Worm (Caenorhabditis elegans) whole organism, L4 larva: ENCODE measurements around the gene R01E6.2.
A peak's percentile ranks its signal among the peaks of the same experiment; 100 is the strongest.

Experiments used
- F26F4.8 ChIP-seq: fragments of 200-800 bp; sonication (Bioruptor generic); conservative IDR thresholded peaks from 2 replicates; pipeline ENCODE4 v1.3.6; 2022; ENCODE audit warnings: missing genetic modification characterization, missing compliant biosample characterization
- F49E8.2 ChIP-seq: sonication (generic microtip); optimal IDR thresholded peaks from 2 replicates; lab custom pipeline; 2016; ENCODE audit warnings: missing compliant biosample characterization, mild to moderate bottlenecking, missing genetic modification characterization, borderline replicate concordance
- T20F7.1 ChIP-seq: fragments of 200-800 bp; sonication (Bioruptor generic); optimal IDR thresholded peaks from 2 replicates; lab custom pipeline; 2018; ENCODE audit warnings: mild to moderate bottlenecking, missing genetic modification characterization, missing compliant biosample characterization
- T26A8.4 ChIP-seq: fragments of 200-800 bp; sonication (Bioruptor generic); IDR thresholded peaks from 2 replicates; pipeline ENCODE4 v1.3.6; 2022; ENCODE audit warnings: missing genetic modification characterization, missing compliant biosample characterization
- Y48G9A.11 ChIP-seq: fragments of 200-800 bp; sonication (Bioruptor generic); IDR thresholded peaks from 2 replicates; pipeline ENCODE4 v1.3.6; 2022; ENCODE audit warnings: missing genetic modification reagents, missing genetic modification characterization, missing compliant biosample characterization
- Y75B8A.6 ChIP-seq: fragments of 200-800 bp; sonication (Bioruptor generic); IDR thresholded peaks from 2 replicates; pipeline ENCODE4 v1.3.6; 2022; ENCODE audit warnings: missing genetic modification reagents, missing genetic modification characterization, missing compliant biosample characterization
- ZK337.2 ChIP-seq: fragments of 200-800 bp; sonication (Bioruptor generic); IDR thresholded peaks from 2 replicates; pipeline ENCODE4 v1.3.6; 2022; ENCODE audit warnings: missing genetic modification reagents, missing genetic modification characterization, missing compliant biosample characterization
- aha-1 ChIP-seq: fragments of 150-350 bp; peaks from one replicate; lab custom pipeline; 2014; ENCODE audit warnings: missing biosample characterization, missing genetic modification characterization
- aly-2 ChIP-seq: sonication (generic microtip); optimal IDR thresholded peaks from 2 replicates; lab custom pipeline; 2018; ENCODE audit warnings: missing biosample characterization, missing genetic modification characterization
- ama-1 ChIP-seq: fragments of 150-350 bp; optimal IDR thresholded peaks from 2 replicates; lab custom pipeline; 2014; ENCODE audit warnings: inconsistent platforms, mixed read lengths
- ctbp-1 ChIP-seq: fragments of 200-800 bp; sonication (Bioruptor generic); IDR thresholded peaks from 2 replicates; pipeline ENCODE4 v1.3.6; 2022; ENCODE audit warnings: missing genetic modification reagents, missing genetic modification characterization, missing compliant biosample characterization
- daf-8 ChIP-seq: fragments of 200-800 bp; sonication (Bioruptor generic); IDR thresholded peaks from 2 replicates; pipeline ENCODE4 v1.3.6; 2022; ENCODE audit warnings: missing genetic modification characterization, missing compliant biosample characterization
- dmd-6 ChIP-seq: fragments of 200-800 bp; sonication (Bioruptor generic); IDR thresholded peaks from 2 replicates; pipeline ENCODE4 v1.3.6; 2022; ENCODE audit warnings: missing genetic modification reagents, missing genetic modification characterization, missing compliant biosample characterization
- dpl-1 ChIP-seq: fragments of 150-350 bp; optimal IDR thresholded peaks from 2 replicates; lab custom pipeline; 2014; ENCODE audit warnings: missing biosample characterization, missing genetic modification reagents, missing genetic modification characterization
- duxl-1 ChIP-seq: sonication (generic microtip); optimal IDR thresholded peaks from 2 replicates; lab custom pipeline; 2016; ENCODE audit warnings: mild to moderate bottlenecking, missing genetic modification characterization, moderate library complexity, missing compliant biosample characterization; ENCODE audit not compliant: poor library complexity
- egl-27 ChIP-seq: sonication (generic microtip); optimal IDR thresholded peaks from 3 replicates; lab custom pipeline; 2017; ENCODE audit warnings: missing biosample characterization, missing genetic modification reagents, missing genetic modification characterization
- egl-43 ChIP-seq: fragments of 200-800 bp; sonication (Bioruptor generic); IDR thresholded peaks from 2 replicates; pipeline ENCODE4 v1.3.6; 2022; ENCODE audit warnings: missing genetic modification reagents, missing genetic modification characterization, missing compliant biosample characterization
- fkh-10 ChIP-seq: fragments of 150-350 bp; optimal IDR thresholded peaks from 2 replicates; lab custom pipeline; 2014; ENCODE audit warnings: missing biosample characterization, missing genetic modification reagents, missing genetic modification characterization
- fos-1 ChIP-seq: fragments of 150-350 bp; optimal IDR thresholded peaks from 2 replicates; lab custom pipeline; 2014; ENCODE audit warnings: missing biosample characterization, missing genetic modification characterization
- gei-8 ChIP-seq: fragments of 200-800 bp; sonication (Bioruptor generic); optimal IDR thresholded peaks from 2 replicates; lab custom pipeline; 2018; ENCODE audit warnings: mild to moderate bottlenecking, missing genetic modification characterization, missing compliant biosample characterization
- hlh-11 ChIP-seq: fragments of 200-800 bp; sonication (Bioruptor generic); optimal IDR thresholded peaks from 2 replicates; lab custom pipeline; 2018; ENCODE audit warnings: mild to moderate bottlenecking, missing genetic modification characterization, missing compliant biosample characterization
- hlh-30 ChIP-seq: sonication (generic microtip); optimal IDR thresholded peaks from 2 replicates; lab custom pipeline; 2017; ENCODE audit warnings: antibody characterized with exemption, mild to moderate bottlenecking, missing genetic modification characterization, missing compliant biosample characterization; ENCODE audit not compliant: insufficient read depth
- jun-1 ChIP-seq: fragments of 150-350 bp; optimal IDR thresholded peaks from 2 replicates; lab custom pipeline; 2014; ENCODE audit warnings: missing biosample characterization, missing genetic modification reagents, missing genetic modification characterization
- lin-13 ChIP-seq: fragments of 150-350 bp; optimal IDR thresholded peaks from 2 replicates; lab custom pipeline; 2014; ENCODE audit warnings: missing biosample characterization, missing genetic modification reagents, missing genetic modification characterization
- lin-15B ChIP-seq: fragments of 150-350 bp; sonication (generic microtip); optimal IDR thresholded peaks from 3 replicates; lab custom pipeline; 2014; ENCODE audit warnings: missing biosample characterization, missing genetic modification characterization
- lin-38 ChIP-seq: fragments of 200-800 bp; sonication (Bioruptor generic); IDR thresholded peaks from 2 replicates; pipeline ENCODE4 v1.3.6; 2022; ENCODE audit warnings: missing genetic modification reagents, missing genetic modification characterization, missing compliant biosample characterization
- lin-39 ChIP-seq: fragments of 150-350 bp; optimal IDR thresholded peaks from 2 replicates; lab custom pipeline; 2014; ENCODE audit warnings: missing biosample characterization, missing genetic modification reagents, missing genetic modification characterization
- lsy-2 ChIP-seq, 2 experiments: fragments of 150-350 bp in 1 of 2; sonication (generic microtip) in 1 of 2; optimal IDR thresholded peaks; 2 replicates each; lab custom pipeline; 2014 to 2017; ENCODE audit warnings: missing biosample characterization in 2 of 2, missing genetic modification characterization in 2 of 2
- madf-9 ChIP-seq: fragments of 200-800 bp; sonication (Bioruptor generic); conservative IDR thresholded peaks from 2 replicates; pipeline ENCODE4 v1.3.6; 2022; ENCODE audit warnings: missing genetic modification reagents, missing genetic modification characterization, missing compliant biosample characterization
- mep-1 ChIP-seq: fragments of 150-350 bp; sonication (generic microtip); optimal IDR thresholded peaks from 3 replicates; lab custom pipeline; 2014; ENCODE audit warnings: missing biosample characterization, missing genetic modification characterization
- mes-2 ChIP-seq: sonication (generic microtip); optimal IDR thresholded peaks from 2 replicates; lab custom pipeline; 2016; ENCODE audit warnings: missing genotype, mild to moderate bottlenecking, missing genetic modification characterization, missing compliant biosample characterization; ENCODE audit not compliant: poor library complexity, severe bottlenecking
- mxl-3 ChIP-seq: fragments of 200-800 bp; sonication (Bioruptor generic); optimal IDR thresholded peaks from 2 replicates; lab custom pipeline; 2018; ENCODE audit warnings: mild to moderate bottlenecking, missing genetic modification characterization, missing compliant biosample characterization
- nhr-10 ChIP-seq: fragments of 150-350 bp; optimal IDR thresholded peaks from 2 replicates; lab custom pipeline; 2014; ENCODE audit warnings: missing biosample characterization, missing genetic modification characterization
- nhr-111 ChIP-seq: fragments of 200-800 bp; sonication (Bioruptor generic); optimal IDR thresholded peaks from 2 replicates; lab custom pipeline; 2018; ENCODE audit warnings: mild to moderate bottlenecking, missing genetic modification characterization, missing compliant biosample characterization
- nhr-28 ChIP-seq: fragments of 150-350 bp; optimal IDR thresholded peaks from 2 replicates; lab custom pipeline; 2014; ENCODE audit warnings: missing biosample characterization, missing genetic modification characterization
- nhr-41 ChIP-seq: fragments of 200-800 bp; sonication (Bioruptor generic); IDR thresholded peaks from 2 replicates; pipeline ENCODE4 v1.3.6; 2022; ENCODE audit warnings: missing genetic modification reagents, missing genetic modification characterization, missing compliant biosample characterization
- nhr-42 ChIP-seq: fragments of 200-800 bp; sonication (Bioruptor generic); IDR thresholded peaks from 2 replicates; pipeline ENCODE4 v1.3.6; 2022; ENCODE audit warnings: missing genetic modification characterization, missing compliant biosample characterization
- nhr-76 ChIP-seq: fragments of 150-350 bp; optimal IDR thresholded peaks from 2 replicates; lab custom pipeline; 2014; ENCODE audit warnings: missing biosample characterization, missing genetic modification characterization
- php-3 ChIP-seq: fragments of 200-800 bp; sonication (Bioruptor generic); IDR thresholded peaks from 2 replicates; pipeline ENCODE4 v1.3.6; 2022; ENCODE audit warnings: missing genetic modification reagents, missing genetic modification characterization, missing compliant biosample characterization
- pqm-1 ChIP-seq: sonication (generic microtip); optimal IDR thresholded peaks from 2 replicates; lab custom pipeline; 2017; ENCODE audit warnings: missing biosample characterization, missing genetic modification characterization
- spr-1 ChIP-seq: sonication (generic microtip); optimal IDR thresholded peaks from 2 replicates; lab custom pipeline; 2016; ENCODE audit warnings: mild to moderate bottlenecking, missing genetic modification characterization, missing compliant biosample characterization
- unc-39 ChIP-seq: sonication (generic microtip); optimal IDR thresholded peaks from 2 replicates; lab custom pipeline; 2017; ENCODE audit warnings: missing biosample characterization, missing genetic modification characterization
- zip-11 ChIP-seq: fragments of 200-800 bp; sonication (Bioruptor generic); IDR thresholded peaks from 2 replicates; pipeline ENCODE4 v1.3.6; 2022; ENCODE audit warnings: missing genetic modification characterization, missing compliant biosample characterization

Gene R01E6.2

DNA sequence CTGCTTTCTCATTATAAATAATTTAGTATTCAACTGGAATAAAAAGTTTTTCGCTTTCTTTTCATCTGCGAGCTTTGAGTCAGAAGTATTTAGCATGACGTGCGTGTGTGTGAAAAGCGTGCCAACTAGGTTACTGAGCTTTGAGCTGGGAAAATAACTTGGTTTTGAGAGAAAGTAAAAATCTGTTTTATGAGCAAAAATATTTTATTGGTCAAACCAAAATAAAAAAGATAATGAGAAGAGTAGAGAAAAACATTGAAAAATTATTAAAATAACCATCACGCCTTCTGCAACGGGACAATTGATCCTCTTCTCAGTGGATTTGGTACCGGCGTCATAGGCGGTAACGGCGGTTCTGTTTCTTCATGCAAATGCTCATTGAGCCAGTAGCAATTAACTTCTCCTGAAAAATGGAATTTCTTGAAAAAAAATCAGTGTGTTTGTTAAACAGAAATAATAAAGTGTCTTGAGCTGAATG, 21.8 kb downstream of the R01E6.2 start (continued):
- TF ChIP-seq nhr-28 (peak; percentile 57), nhr-10 (tag; lab: Kevin White, UChicago) (no peak), dmd-6 (GFP tag; lab: Robert Waterston, UW) (peak; percentile 9; the same call in 1 of the 2 replicates)

DNA sequence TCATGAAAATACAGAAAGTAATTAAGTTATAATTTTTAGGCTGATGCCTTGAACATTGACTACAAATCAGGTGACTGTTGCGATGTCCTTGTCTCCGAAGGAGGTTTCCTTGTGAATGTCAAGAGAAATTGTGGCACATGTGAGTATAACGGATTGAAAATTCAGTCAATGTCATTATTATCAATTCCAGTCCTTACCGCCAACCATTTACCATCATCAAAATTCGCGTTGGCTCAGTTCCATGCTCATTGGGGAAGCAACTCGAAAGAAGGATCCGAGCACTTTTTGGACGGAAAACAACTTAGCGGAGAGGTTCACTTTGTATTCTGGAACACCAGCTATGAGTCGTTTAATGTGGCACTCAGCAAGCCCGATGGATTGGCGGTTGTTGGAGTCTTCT, 23.0 kb downstream of the R01E6.2 start:
- TF ChIP-seq egl-43 (GFP tag; lab: Robert Waterston, UW), result no peak
- TF ChIP-seq hlh-30 (tag; lab: Kevin White, UChicago), result peak; percentile 9
- TF ChIP-seq ama-1 (lab: Kevin White, UChicago), result peak; percentile 95

DNA sequence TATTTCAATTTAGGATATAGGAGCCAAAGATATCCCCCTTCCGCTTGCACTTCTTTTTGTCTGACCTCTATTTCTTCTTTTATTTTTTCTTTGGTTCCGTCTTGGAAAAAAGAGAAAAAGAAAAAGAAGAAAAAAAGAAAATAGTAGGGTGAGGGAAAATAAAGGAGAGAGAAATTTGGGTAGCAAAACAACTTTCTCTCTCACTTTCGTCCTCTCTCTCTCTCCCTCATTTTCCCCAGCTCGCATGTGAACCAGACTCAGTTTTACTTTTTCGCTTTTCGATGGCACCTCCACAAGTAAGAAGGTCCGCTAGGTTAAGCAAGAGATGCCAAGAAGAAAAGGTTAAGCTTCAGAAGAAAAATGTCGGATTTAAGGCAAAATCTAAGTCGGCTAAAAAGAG, 23.6 kb downstream of the R01E6.2 start:
- TF ChIP-seq lsy-2 (tag; optimal IDR thresholded peaks at IDR 0.05; lab: Kevin White, UChicago) (peak in 1 of 2 experiments; percentile 8), fkh-10 (GFP tag; lab: Kevin White, UChicago) (peak; percentile 25), dmd-6 (GFP tag; lab: Robert Waterston, UW) (0 out of 2 replicates have a peak, but pooled peaks have one; percentile 7), ctbp-1 (GFP tag; lab: Robert Waterston, UW) (no peak), Y48G9A.11 (GFP tag; lab: Robert Waterston, UW) (no peak), aha-1 (peak; percentile 65), lin-15B (tag; lab: Kevin White, UChicago) (no peak), ama-1 (lab: Kevin White, UChicago) (peak; percentile 83), mep-1 (tag; lab: Kevin White, UChicago) (peak; percentile 15), F49E8.2 (no peak)

DNA sequence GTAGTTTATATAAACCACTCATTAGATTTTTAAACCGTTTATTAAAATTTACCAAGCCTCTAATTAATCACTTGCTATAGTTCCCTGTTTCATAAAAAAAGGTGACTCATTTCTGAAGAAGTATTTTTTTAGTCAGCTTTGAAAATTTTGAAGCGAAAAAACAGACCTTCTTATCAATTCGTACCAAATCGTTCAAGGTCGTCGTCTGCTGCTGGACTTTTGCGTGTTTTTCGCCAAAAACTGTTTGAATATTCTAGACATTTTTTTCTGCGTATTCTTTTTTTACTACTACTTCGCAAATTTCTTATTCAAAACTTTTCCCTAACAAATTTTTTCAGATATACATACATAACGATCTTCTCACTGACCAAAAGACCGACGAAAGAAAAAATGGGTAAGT, 24.1 kb downstream of the R01E6.2 start, which contains the start of gene cah-4:
Gene cah-4, plus strand, starts transcription at position 339 of the 400 bp plus-strand sequence.
- TF ChIP-seq egl-27 (tag; lab: Kevin White, UChicago) (no peak), aha-1 (peak; percentile 69), F49E8.2 (no peak), ZK337.2 (GFP tag; lab: Robert Waterston, UW) (0 out of 2 replicates have a peak, but pooled peaks have one; percentile 17), hlh-30 (tag; lab: Kevin White, UChicago) (no peak), F26F4.8 (no peak), gei-8 (no peak), ama-1 (lab: Kevin White, UChicago) (peak; percentile 92), dmd-6 (GFP tag; lab: Robert Waterston, UW) (no peak), madf-9 (GFP tag; lab: Robert Waterston, UW) (no peak), dpl-1 (no peak), nhr-42 (no peak), fos-1 (tag; lab: Kevin White, UChicago) (no peak), lin-39 (tag; lab: Kevin White, UChicago) (no peak), unc-39 (tag; lab: Kevin White, UChicago) (no peak), lin-13 (GFP tag; lab: Kevin White, UChicago) (no peak), nhr-76 (tag; lab: Kevin White, UChicago) (no peak), zip-11 (GFP tag; lab: Robert Waterston, UW) (no peak), spr-1 (tag; lab: Kevin White, UChicago) (no peak), pqm-1 (tag; lab: Kevin White, UChicago) (no peak), duxl-1 (no peak), jun-1 (tag; lab: Kevin White, UChicago) (no peak), aly-2 (tag; lab: Kevin White, UChicago) (no peak), nhr-41 (GFP tag; lab: Robert Waterston, UW) (no peak), Y75B8A.6 (GFP tag; lab: Robert Waterston, UW) (no peak)

DNA sequence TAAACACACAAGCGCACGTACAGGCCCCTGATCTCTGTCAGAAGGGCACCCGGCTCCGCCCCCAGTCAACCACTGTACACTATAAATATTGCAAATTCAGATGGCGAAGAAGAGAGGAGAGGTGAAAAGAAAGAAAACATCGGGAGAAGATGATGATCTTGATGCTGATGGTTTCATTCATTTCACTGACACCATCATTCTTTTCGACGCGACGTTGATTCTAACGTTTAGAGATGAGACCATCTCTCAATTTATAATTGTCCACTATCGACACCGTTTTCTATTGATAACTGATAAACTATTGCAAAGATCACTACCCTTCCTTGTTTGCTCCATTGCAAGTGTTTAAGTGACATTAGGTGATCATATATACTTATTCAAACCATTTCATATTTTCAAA, 25.0 kb downstream of the R01E6.2 start:
- TF ChIP-seq T26A8.4 (no peak), nhr-28 (peak; percentile 47), hlh-11 (peak; percentile 49), ama-1 (lab: Kevin White, UChicago) (peak; percentile 96), nhr-41 (GFP tag; lab: Robert Waterston, UW) (no peak), lin-38 (GFP tag; lab: Robert Waterston, UW) (no peak), pqm-1 (tag; lab: Kevin White, UChicago) (no peak), F49E8.2 (no peak), T20F7.1 (GFP tag; lab: Kevin White, UChicago) (no peak), daf-8 (no peak), mep-1 (tag; lab: Kevin White, UChicago) (peak; percentile 32), mes-2 (tag; lab: Kevin White, UChicago) (no peak), unc-39 (tag; lab: Kevin White, UChicago) (no peak), php-3 (GFP tag; lab: Robert Waterston, UW) (no peak), mxl-3 (peak; percentile 5), hlh-30 (tag; lab: Kevin White, UChicago) (peak; percentile 49), nhr-111 (GFP tag; lab: Kevin White, UChicago) (no peak), dmd-6 (GFP tag; lab: Robert Waterston, UW) (peak; percentile 33)
